Fruit fly (Drosophila melanogaster): Measurements from ENCODE around the gene CG43329.
A peak's percentile ranks its signal among the peaks of the same experiment; 100 is the strongest.

CG43329 gene

DNA sequence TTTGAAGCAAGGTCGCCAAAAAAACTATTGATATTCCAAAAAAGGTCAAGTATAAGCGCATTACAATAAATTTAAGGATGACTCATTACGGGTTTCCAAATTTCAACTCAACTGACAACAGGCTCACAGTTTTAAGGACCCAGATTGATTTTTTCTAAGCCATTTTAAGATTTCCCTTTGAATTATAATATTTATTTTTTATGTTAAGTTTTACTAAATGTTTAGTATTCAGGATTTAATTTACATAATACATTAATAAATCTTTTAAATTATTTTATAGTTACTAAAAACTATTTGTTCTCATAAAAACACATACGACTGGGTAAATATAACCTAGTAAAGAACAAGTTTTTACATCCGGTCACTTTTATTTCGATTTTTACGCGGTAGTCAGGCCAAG, at the start of gene CG43329:
Gene CG43329, minus strand, starts transcription at position 101 of the 400 bp plus-strand sequence.
- TF ChIP-seq noc (tag; optimal IDR thresholded peaks at IDR 0.05): no peak

DNA sequence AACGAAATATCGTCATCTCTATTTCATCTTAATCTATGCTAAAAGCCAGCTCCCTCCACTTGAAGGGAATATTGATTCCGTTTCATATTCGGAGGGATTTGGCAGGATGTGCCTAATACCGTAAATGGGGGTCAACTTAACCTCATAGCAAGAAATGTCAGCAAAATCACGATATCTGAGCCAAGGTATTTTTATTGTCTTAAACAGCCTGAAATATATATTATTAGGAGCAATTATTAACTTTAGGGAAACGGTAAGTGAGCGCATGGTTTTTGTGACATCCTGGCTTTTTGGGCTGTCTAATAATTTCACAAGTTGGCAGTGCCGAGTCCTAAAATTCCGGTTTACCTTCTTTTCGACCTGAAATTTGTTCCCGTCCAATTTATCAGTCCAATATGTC, 44.9 kb upstream of the CG43329 start, which contains the start of gene Trxr2:
Gene Trxr2, plus strand, starts transcription at position 301 of the 400 bp plus-strand sequence.
- no peak for TF ChIP-seq noc (tag; optimal IDR thresholded peaks at IDR 0.05)

DNA sequence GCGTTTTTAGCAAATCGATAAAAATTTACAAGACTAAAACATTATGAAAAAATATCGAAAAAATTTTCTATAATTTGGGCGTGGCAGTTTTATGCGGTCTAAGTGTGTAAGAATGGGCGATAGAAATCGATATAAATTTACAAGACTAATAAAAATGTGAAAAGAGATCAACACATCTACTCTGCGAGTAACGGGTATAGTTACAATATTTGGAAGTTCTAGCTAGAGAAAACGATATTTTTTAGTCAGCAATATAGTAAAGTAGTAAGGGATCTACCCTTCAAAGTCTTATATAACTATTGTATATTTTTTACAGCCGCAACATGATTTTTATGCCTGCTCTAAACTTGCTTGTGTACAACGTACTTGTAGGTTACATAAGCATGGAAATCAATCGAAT, 43.1 kb upstream of the CG43329 start, which contains the start of gene CG11404:
Gene CG11404, plus strand, starts transcription at position 301 of the 400 bp plus-strand sequence.
- no peak for TF ChIP-seq noc (tag; optimal IDR thresholded peaks at IDR 0.05)

DNA sequence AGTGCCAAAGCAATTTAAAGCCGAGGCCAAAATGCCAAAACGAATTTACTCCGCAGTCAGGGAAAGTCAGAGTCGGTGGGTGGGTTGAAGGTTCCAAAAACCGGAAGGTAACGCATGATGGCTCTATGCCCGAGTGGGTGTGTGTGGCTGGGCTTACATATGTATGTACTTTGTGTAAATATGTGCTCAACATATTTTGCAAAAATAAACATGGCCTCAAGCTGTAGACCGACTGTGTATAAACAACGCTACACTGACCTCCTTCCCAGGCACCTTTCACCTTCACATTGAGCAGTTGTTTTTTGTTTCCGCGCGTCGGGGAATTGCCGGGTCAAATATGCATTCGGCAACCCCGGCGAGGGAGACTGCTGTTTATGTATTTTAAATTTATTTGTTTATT, 15.0 kb upstream of the CG43329 start:
- TF ChIP-seq noc (tag; optimal IDR thresholded peaks at IDR 0.05): no peak

DNA sequence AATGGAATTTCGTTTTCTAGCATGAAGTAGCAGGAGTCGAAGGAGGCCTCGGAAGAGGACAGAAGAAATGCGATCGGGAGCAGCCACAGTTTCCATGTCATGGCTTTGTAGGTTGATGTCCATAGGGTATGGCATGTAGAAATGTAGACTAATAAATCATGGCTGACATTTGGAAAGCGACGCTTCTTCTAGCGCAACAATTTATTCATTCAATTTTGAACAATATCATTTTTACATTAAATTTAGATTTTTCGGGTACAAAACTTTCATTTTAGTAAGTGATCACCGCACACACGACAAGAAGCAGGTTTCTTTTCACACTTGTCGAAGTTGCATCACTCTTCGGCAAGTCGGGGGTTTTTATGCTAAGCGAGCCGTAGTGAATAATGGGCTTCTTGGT, 695 bp downstream of the CG43329 start, which contains the start of gene CG43330:
Gene CG43330, minus strand, starts transcription at position 101 of the 400 bp plus-strand sequence.
- no peak for TF ChIP-seq noc (tag; optimal IDR thresholded peaks at IDR 0.05)

DNA sequence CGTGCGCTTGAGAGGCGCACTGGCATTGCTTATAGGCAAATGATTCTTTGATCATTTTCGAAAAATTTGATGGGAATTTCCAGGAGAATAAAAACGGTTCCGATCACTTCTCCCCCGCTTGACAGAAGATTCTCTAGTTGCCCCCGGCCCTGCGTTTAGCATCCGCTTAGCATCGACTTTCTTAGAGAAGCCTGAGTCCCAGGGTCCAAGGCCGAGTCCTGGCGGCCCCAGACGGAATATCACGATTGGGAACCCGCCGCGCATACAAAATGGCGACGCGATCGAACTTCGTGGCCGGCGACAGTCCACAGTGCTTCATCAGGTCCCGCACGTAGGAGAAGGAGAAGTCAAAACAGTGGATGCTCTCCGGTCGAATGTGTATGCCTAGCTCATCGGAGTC, 1.3 kb downstream of the CG43329 start, which contains the start of gene CG43331:
Gene CG43331, minus strand, starts transcription at position 101 of the 400 bp plus-strand sequence.
- TF ChIP-seq noc (tag; optimal IDR thresholded peaks at IDR 0.05): no peak

DNA sequence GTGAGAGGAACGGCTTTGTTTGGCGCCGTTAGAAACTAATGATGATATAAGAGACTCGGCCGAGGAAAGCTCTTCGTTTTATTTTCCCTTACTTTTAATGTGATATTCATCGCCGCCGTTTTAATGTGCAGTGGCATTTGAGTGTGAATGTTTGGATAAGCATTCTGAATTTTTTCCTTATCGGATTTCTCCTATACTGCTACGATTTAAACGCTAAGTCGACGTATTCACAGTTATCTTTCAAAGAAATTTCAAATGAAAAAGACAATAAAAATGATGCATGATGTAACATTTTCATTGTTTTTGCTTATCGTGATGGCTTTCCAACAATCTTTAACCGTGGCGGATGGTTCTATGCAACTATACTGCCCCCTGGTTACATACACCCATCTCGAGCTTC, 3.7 kb downstream of the CG43329 start, which contains the start of gene CG43312:
Gene CG43312, plus strand, starts transcription at position 301 of the 400 bp plus-strand sequence.
- TF ChIP-seq noc (tag; optimal IDR thresholded peaks at IDR 0.05): no peak

DNA sequence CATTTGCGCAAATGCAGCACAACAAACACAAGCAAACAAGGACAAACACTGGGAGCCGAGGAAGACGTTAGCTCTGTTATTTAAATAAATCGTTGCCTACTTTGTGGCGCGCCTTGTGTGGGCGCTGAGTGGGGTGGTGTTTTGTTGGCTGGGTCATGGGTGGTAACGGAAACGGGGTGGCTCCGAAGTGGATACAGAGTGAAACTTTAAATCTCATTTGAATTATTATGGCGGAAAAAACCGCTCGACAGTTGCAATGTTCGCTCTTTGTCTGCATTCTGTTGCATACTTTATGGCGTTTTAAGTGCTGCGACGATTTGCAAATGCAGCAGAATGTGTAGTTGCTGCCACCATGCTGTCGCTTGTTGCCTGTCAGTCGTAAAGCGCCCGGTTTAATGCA, 7.4 kb downstream of the CG43329 start:
- no peak for TF ChIP-seq noc (tag; optimal IDR thresholded peaks at IDR 0.05)

DNA sequence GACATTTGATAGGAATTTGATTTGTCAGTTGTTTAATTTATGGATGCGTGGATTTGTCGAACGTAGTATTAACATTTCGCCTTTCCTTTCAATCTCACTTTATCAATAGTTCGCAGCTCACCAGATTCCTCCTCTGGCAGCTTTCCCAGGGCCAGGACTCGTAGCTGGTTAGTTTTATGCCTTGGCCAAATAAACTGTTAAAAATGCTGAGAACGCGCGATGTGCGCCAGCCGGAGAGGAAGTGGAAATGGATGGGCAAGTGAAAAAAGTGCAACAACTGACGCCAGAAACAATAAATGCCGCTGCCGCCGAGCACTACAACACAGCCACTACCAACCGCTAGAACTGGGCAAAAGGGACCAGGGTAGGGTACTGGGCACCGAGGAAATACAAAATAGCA, 21.6 kb downstream of the CG43329 start:
- no peak for TF ChIP-seq noc (tag; optimal IDR thresholded peaks at IDR 0.05)

DNA sequence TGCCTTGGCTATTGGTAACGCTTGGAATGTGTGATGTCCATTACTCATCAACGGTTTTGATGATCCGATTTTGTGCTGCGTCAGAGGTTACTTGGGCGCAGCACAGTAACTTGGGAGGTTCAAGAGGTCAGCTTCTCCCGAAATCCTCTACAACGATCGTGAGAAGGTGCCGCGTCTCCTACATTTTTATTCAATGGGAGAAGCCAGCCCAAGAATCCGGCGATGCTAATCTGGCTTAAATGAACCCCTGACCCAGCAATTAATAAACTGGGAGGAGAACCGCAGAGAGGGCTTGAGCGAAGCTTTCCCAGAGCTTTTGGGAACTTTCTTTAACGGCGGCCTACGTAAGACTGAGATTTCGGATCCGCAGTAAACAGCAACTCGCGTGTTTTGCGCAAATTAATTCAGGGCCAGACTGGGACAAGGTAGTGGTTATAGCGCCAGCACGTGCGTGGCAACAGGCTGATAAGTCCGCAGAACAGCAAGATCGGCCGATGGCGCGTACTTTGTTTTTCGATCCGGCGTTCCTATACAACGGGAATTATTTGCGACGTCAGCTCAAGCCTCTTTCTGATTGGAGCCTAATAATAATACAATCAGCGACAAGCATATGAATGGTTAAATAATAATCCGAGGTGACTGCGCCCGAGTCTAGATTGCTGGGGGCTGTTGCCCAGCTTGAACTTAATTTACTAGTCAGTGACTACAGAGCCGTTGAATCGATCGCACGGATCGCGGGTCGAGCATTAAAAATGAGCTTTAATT, 30.8 kb downstream of the CG43329 start, which contains the start of gene CG11425:
Gene CG11425, plus strand, starts transcription at position 715 of the 765 bp plus-strand sequence.
- no peak for TF ChIP-seq noc (tag; optimal IDR thresholded peaks at IDR 0.05)

DNA sequence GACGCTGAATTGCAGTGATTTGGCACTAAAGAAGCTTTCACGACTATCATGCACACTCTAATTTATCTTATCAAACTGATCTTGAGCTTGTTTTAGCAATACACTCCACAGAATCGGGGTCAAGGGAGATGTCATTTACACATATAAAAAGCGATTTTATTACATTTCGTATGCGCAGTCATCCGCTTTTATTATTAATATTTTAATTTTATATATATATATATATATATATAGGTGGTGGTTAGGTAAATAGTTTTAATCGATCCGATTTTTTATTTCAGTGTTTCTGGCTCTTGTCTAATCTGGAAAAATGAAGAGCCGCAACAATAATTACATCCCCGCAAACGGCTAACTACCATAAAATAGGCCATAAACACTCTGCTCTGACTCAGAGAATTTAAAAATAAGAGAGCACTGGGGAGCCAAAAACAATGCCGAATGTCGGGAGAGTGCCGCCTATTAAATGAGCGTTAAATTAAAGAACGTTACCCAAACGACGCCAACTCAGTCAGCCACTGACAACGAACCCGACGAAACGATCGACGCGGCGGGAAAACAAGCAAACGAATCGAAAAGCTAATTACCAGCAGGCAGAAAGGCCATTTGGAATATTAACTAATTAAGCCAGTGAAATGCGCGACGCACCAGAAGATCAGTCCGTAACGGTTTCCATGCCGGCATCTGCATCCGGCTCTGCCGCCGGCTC, 33.3 kb downstream of the CG43329 start:
- TF ChIP-seq noc (tag; optimal IDR thresholded peaks at IDR 0.05): peak; percentile 85

DNA sequence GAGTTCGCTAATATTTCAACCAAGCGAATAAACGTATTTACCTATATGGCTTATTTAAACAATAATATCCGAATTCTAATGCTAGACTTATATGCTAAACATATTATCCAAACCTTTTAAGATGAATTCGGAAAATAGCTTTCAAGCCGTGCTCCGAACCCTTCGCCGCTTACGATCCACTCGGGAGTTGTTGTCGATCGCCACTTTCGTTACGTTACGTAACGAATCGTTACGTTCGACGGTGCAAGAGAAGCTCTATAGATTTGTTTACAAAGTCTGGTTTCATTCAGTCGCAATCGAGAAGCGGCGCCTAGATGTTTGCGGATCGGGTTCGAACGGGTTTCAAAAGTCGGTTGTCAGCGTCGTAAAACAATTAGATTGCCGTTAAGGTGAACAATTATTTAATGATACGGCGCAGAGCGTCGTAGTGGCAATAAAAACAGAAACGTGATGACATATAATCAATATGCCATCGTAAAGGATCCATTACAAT, 34.7 kb downstream of the CG43329 start, which contains the start of gene CG11426:
Gene CG11426, plus strand, starts transcription at position 258 of the 493 bp plus-strand sequence.
- no peak for TF ChIP-seq noc (tag; optimal IDR thresholded peaks at IDR 0.05)

DNA sequence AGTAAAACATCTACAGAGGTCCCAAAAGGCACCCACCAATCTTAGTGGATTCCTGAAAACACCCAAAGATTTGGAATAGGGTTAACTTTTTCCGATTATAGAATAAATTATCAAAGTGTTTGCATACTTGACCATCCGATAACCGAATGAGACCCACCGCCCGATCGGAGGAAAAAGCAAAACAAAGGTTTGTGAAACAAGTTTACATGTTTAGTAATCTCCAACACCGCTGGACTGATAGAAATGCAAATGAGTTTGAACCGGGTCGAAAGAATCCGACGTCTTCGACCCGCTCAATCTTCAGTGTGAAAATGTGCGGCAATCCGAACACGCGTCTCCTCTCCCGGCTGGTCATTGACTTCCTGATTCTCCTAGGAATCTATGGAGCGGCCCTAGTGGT, 36.5 kb downstream of the CG43329 start, which contains the start of gene CG11437:
Gene CG11437, plus strand, starts transcription at position 301 of the 400 bp plus-strand sequence.
- TF ChIP-seq noc (tag; optimal IDR thresholded peaks at IDR 0.05): no peak

DNA sequence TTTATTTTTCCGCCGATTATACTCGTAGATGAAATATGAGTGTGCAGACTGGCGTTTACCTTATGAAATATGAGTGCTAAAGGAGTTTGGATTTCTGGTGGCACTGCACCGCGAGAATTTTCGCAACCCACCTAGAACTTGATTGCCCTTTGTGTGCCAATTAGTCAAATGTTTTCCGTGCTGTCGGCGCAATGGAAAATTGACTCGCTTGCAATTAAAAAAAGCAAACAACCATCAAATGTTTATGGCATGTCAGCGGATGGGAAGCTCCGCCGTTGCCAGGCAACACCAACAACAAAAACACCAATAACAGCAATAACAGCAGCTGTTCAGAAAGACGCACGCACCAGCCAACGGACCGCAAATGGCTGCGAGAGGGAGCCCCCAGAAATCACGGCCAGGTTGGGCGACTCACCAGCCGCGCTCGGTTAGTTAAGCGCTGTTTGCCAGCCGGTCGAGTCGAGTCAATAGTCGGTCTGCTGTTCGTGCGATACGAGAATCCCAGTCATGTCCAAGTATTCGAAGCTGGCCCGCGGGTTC, 38.5 kb downstream of the CG43329 start:
- TF ChIP-seq noc (tag; optimal IDR thresholded peaks at IDR 0.05): no peak

DNA sequence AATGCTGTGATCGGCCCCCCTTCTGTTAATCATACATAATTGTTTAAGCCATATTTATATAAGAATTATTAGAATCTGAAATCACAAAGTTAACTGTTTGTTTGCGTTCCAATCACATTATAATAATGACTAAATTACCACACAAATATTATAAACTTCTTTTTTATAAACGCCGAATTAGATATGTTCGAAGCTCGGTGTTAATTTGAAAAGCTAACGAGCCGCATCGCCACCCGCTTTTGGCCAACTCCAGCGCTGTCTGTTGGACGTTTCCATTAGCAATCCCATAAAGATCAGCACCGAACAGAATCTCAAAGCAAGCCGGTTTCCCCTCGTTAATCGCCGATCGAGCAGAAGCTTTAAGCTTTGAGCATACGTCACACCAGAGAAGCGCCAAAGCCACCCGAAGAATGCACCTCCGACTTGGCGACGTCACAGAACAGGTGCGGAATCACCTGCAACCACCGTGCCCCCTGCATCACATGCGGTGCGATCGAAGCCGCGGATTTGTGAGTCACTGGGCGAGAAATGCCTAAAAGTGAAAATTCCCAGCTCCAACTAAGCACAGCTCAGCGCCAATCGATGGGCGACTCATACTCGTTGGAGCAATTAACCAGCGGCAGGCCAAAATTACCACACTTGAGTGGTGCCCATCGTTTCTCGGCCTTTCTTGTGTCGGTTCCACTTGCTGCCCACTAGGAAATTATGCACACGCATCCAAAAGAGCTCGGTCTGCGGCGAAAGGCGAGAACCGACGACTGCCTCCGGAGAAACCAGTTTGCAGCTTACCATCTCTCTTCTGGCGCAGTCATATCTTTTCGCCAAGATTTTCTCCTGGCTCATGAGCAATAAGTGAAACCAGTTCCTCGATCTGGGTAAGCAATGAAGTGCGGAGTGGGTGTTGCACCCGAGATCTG, 39.3 kb downstream of the CG43329 start, which contains the start of gene CG11438:
Gene CG11438, plus strand, starts transcription at position 134 of the 917 bp plus-strand sequence.
- no peak for TF ChIP-seq noc (tag; optimal IDR thresholded peaks at IDR 0.05)

All from whole organism, larva.